Fruit fly (Drosophila melanogaster): ENCODE data around the gene Gpdh1.

- TF ChIP-seq insv (optimal IDR thresholded peaks at IDR 0.05) (no peak), h (optimal IDR thresholded peaks at IDR 0.05) (no peak), Myc (optimal IDR thresholded peaks at IDR 0.05) (no peak), Sin3A (optimal IDR thresholded peaks at IDR 0.05) (no peak), ttk (optimal IDR thresholded peaks at IDR 0.05) (no peak)
Observed at dm6 chr2L:5982334-5982987, 39.0 kb downstream of the Gpdh1 start.
